Fruit fly (Drosophila melanogaster) whole organism, embryonic: ENCODE measurements around the gene Lmpt.
A peak's percentile ranks its signal among the peaks of the same experiment; 100 is the strongest.

Source experiments
- C15 ChIP-seq: fragments of 200-800 bp; sonication (Bioruptor generic); IDR thresholded peaks from 3 replicates; pipeline ENCODE4 v1.3.6; 2022; ENCODE audit warnings: missing biosample characterization, missing genetic modification characterization
- CG10654 ChIP-seq: fragments of 200-800 bp; sonication (Bioruptor generic); optimal IDR thresholded peaks from 2 replicates; lab custom pipeline; 2016; ENCODE audit warnings: missing biosample characterization, missing genetic modification characterization
- CG10959 ChIP-seq: fragments of 200-800 bp; sonication (Bioruptor generic); IDR thresholded peaks from 2 replicates; pipeline ENCODE4 v1.3.6; 2022; ENCODE audit warnings: missing biosample characterization, missing genetic modification characterization
- CG10979 ChIP-seq: fragments of 200-800 bp; sonication (Bioruptor generic); optimal IDR thresholded peaks from 2 replicates; lab custom pipeline; 2018; ENCODE audit warnings: missing biosample characterization, mild to moderate bottlenecking, missing genetic modification characterization, moderate library complexity
- CG11093 ChIP-seq: fragments of 200-800 bp; sonication (Bioruptor generic); IDR thresholded peaks from 3 replicates; pipeline ENCODE4 v1.3.6; 2022; ENCODE audit warnings: missing biosample characterization, missing genetic modification characterization
- CG11398 ChIP-seq: fragments of 200-800 bp; sonication (Bioruptor generic); optimal IDR thresholded peaks from 2 replicates; lab custom pipeline; 2016; ENCODE audit warnings: missing biosample characterization, missing genetic modification characterization
- CG14050 ChIP-seq: fragments of 200-800 bp; sonication (Bioruptor generic); IDR thresholded peaks from 3 replicates; pipeline ENCODE4 v1.3.6; 2022; ENCODE audit warnings: missing biosample characterization, missing genetic modification characterization
- CG14965 ChIP-seq: fragments of 200-800 bp; sonication (Bioruptor generic); optimal IDR thresholded peaks from 2 replicates; lab custom pipeline; 2016; ENCODE audit warnings: missing biosample characterization, missing genetic modification characterization, borderline replicate concordance
- CG15073 ChIP-seq: fragments of 200-800 bp; sonication (Bioruptor generic); optimal IDR thresholded peaks from 2 replicates; lab custom pipeline; 2016; ENCODE audit warnings: missing biosample characterization, missing genetic modification characterization
- CG15514 ChIP-seq: fragments of 200-800 bp; sonication (Bioruptor generic); optimal IDR thresholded peaks from 3 replicates; lab custom pipeline; 2017; ENCODE audit warnings: missing biosample characterization, missing genetic modification characterization, mild to moderate bottlenecking, moderate library complexity, missing genetic modification reagents
- CG18262 ChIP-seq: fragments of 200-800 bp; optimal IDR thresholded peaks from 3 replicates; lab custom pipeline; 2019; ENCODE audit warnings: missing biosample characterization, mild to moderate bottlenecking, missing genetic modification characterization, moderate library complexity
- CG2875 ChIP-seq: fragments of 200-800 bp; sonication (Bioruptor generic); optimal IDR thresholded peaks from 2 replicates; lab custom pipeline; 2017; ENCODE audit warnings: missing biosample characterization, mild to moderate bottlenecking, missing genetic modification characterization, missing genetic modification reagents
- CG30403 ChIP-seq: fragments of 200-800 bp; sonication (Bioruptor generic); optimal IDR thresholded peaks from 3 replicates; lab custom pipeline; 2016; ENCODE audit warnings: missing biosample characterization, missing genetic modification characterization
- CG31365 ChIP-seq: fragments of 200-800 bp; sonication (Bioruptor generic); optimal IDR thresholded peaks from 2 replicates; lab custom pipeline; 2018; ENCODE audit warnings: missing biosample characterization, mild to moderate bottlenecking, missing genetic modification characterization
- CG3838 ChIP-seq: fragments of 200-800 bp; sonication (Bioruptor generic); optimal IDR thresholded peaks from 3 replicates; lab custom pipeline; 2016; ENCODE audit warnings: missing biosample characterization, missing genetic modification characterization
- CG3847 ChIP-seq: fragments of 200-800 bp; sonication (Bioruptor generic); IDR thresholded peaks from 2 replicates; pipeline ENCODE4 v1.3.6; 2022; ENCODE audit warnings: missing biosample characterization, missing genetic modification characterization
- CG3995 ChIP-seq: fragments of 200-800 bp; sonication (Bioruptor generic); optimal IDR thresholded peaks from 3 replicates; lab custom pipeline; 2016; ENCODE audit warnings: missing biosample characterization, missing genetic modification characterization
- CG5245 ChIP-seq: fragments of 200-800 bp; sonication (Bioruptor generic); optimal IDR thresholded peaks from 3 replicates; lab custom pipeline; 2016; ENCODE audit warnings: missing biosample characterization, missing genetic modification characterization
- CG7987 ChIP-seq: fragments of 200-800 bp; sonication (Bioruptor generic); optimal IDR thresholded peaks from 2 replicates; lab custom pipeline; 2018; ENCODE audit warnings: missing biosample characterization, mild to moderate bottlenecking, missing genetic modification characterization, moderate library complexity
- Chrac-16 ChIP-seq: fragments of 200-800 bp; sonication (Bioruptor generic); optimal IDR thresholded peaks from 3 replicates; lab custom pipeline; 2016; ENCODE audit warnings: missing biosample characterization, missing genetic modification characterization
- Dll ChIP-seq: fragments of 200-800 bp; sonication (Bioruptor generic); IDR thresholded peaks from 4 replicates; pipeline ENCODE4 v1.3.6; 2022; ENCODE audit warnings: missing biosample characterization, missing genetic modification characterization; ENCODE audit not compliant: partially characterized antibody
- Dref ChIP-seq: fragments of 200-800 bp; sonication (Bioruptor generic); IDR thresholded peaks from 2 replicates; pipeline ENCODE4 v1.3.6; 2022; ENCODE audit warnings: missing biosample characterization, missing genetic modification characterization
- H15 ChIP-seq: fragments of 200-800 bp; sonication (Bioruptor generic); IDR thresholded peaks from 3 replicates; pipeline ENCODE4 v1.3.6; 2022; ENCODE audit warnings: missing biosample characterization, missing genetic modification characterization
- Hr51 ChIP-seq, 2 experiments: fragments of 200-800 bp; sonication (Bioruptor generic); optimal IDR thresholded peaks; 2 replicates in 1 of 2; 3 replicates in 1 of 2; lab custom pipeline; 2016 to 2018; ENCODE audit warnings: missing biosample characterization in 2 of 2, missing genetic modification characterization in 2 of 2, mild to moderate bottlenecking in 1 of 2, moderate library complexity in 1 of 2
- MTF-1 ChIP-seq: fragments of 200-800 bp; sonication (Bioruptor generic); optimal IDR thresholded peaks from 2 replicates; lab custom pipeline; 2018; ENCODE audit warnings: missing biosample characterization, mild to moderate bottlenecking, missing genetic modification characterization, borderline replicate concordance
- Med ChIP-seq: fragments of 200-800 bp; sonication (Bioruptor generic); peaks from one replicate; lab custom pipeline; 2016; ENCODE audit warnings: missing biosample characterization, missing genetic modification characterization, mild to moderate bottlenecking, inconsistent platforms, moderate library complexity
- Meics ChIP-seq: fragments of 200-800 bp; sonication (Bioruptor generic); optimal IDR thresholded peaks from 2 replicates; lab custom pipeline; 2017; ENCODE audit warnings: missing biosample characterization, mild to moderate bottlenecking, missing genetic modification characterization
- NfI ChIP-seq: fragments of 200-800 bp; sonication (Bioruptor generic); optimal IDR thresholded peaks from 3 replicates; lab custom pipeline; 2018; ENCODE audit warnings: missing biosample characterization, mild to moderate bottlenecking, missing genetic modification characterization, moderate library complexity
- PHDP ChIP-seq: fragments of 200-800 bp; sonication (Bioruptor generic); optimal IDR thresholded peaks from 3 replicates; lab custom pipeline; 2018; ENCODE audit warnings: missing biosample characterization, mild to moderate bottlenecking, missing genetic modification characterization, moderate library complexity
- Six4 ChIP-seq: fragments of 200-800 bp; sonication (Bioruptor generic); optimal IDR thresholded peaks from 2 replicates; lab custom pipeline; 2016; ENCODE audit warnings: missing biosample characterization, missing genetic modification characterization
- Sry-δ ChIP-seq: fragments of 200-800 bp; sonication (Bioruptor generic); optimal IDR thresholded peaks from 2 replicates; lab custom pipeline; 2016; ENCODE audit warnings: missing biosample characterization, missing genetic modification characterization
- Stat92E ChIP-seq, 3 experiments: fragments of >200 bp in 2 of 3; fragments of 200-800 bp in 1 of 3; sonication (Bioruptor generic) in 1 of 3; optimal IDR thresholded peaks; 2 replicates each; lab custom pipeline; 2017 to 2019; ENCODE audit warnings: missing biosample characterization in 3 of 3, missing genetic modification characterization in 3 of 3, mild to moderate bottlenecking in 1 of 3, moderate library complexity in 1 of 3
- Xbp1 ChIP-seq: fragments of 200-800 bp; sonication (Bioruptor generic); optimal IDR thresholded peaks from 3 replicates; lab custom pipeline; 2016; ENCODE audit warnings: missing biosample characterization, mild to moderate bottlenecking, missing genetic modification characterization
- br ChIP-seq: fragments of >200 bp; optimal IDR thresholded peaks from 2 replicates; lab custom pipeline; 2017
- cas ChIP-seq: fragments of 200-800 bp; sonication (Bioruptor generic); IDR thresholded peaks from 2 replicates; pipeline ENCODE4 v1.3.6; 2022; ENCODE audit warnings: missing biosample characterization, missing genetic modification characterization
- chn ChIP-seq: fragments of 200-800 bp; sonication (Bioruptor generic); optimal IDR thresholded peaks from 2 replicates; lab custom pipeline; 2016; ENCODE audit warnings: missing biosample characterization, missing genetic modification characterization
- ci ChIP-seq: fragments of 200-800 bp; sonication (Bioruptor generic); IDR thresholded peaks from 3 replicates; pipeline ENCODE4 v1.3.6; 2022; ENCODE audit warnings: missing biosample characterization, missing genetic modification characterization
- corto ChIP-seq: fragments of 200-800 bp; sonication (Bioruptor generic); optimal IDR thresholded peaks from 2 replicates; lab custom pipeline; 2016; ENCODE audit warnings: missing biosample characterization, mild to moderate bottlenecking, missing genetic modification characterization, moderate library complexity
- croc ChIP-seq: fragments of 200-800 bp; sonication (Bioruptor generic); conservative IDR thresholded peaks from 3 replicates; pipeline ENCODE4 v1.3.6; 2022; ENCODE audit warnings: missing biosample characterization, missing genetic modification characterization
- disco-r ChIP-seq: fragments of 200-800 bp; sonication (Bioruptor generic); optimal IDR thresholded peaks from 2 replicates; lab custom pipeline; 2016; ENCODE audit warnings: missing biosample characterization, missing genetic modification characterization
- hkb ChIP-seq, 2 experiments: fragments of 200-800 bp in 1 of 2; fragments of >200 bp in 1 of 2; sonication (Bioruptor generic) in 1 of 2; IDR thresholded peaks in 1 of 2; optimal IDR thresholded peaks in 1 of 2; 2 replicates each; pipeline versions ENCODE4 v1.3.6 to Lab custom; 2017 to 2022; ENCODE audit warnings: missing biosample characterization in 1 of 2, missing genetic modification characterization in 1 of 2
- mam ChIP-seq: fragments of 200-800 bp; sonication (Bioruptor generic); optimal IDR thresholded peaks from 3 replicates; lab custom pipeline; 2016; ENCODE audit warnings: missing biosample characterization, missing genetic modification characterization
- oc ChIP-seq: fragments of 200-800 bp; sonication (Bioruptor generic); optimal IDR thresholded peaks from 2 replicates; lab custom pipeline; 2018; ENCODE audit warnings: missing biosample characterization, mild to moderate bottlenecking, missing genetic modification characterization, moderate library complexity
- prd ChIP-seq, 3 experiments: fragments of >200 bp in 2 of 3; fragments of 200-800 bp in 1 of 3; sonication (Bioruptor generic) in 1 of 3; optimal IDR thresholded peaks in 2 of 3; IDR thresholded peaks in 1 of 3; 2 replicates in 2 of 3; 3 replicates in 1 of 3; pipeline versions ENCODE4 v1.3.6 to Lab custom; 2017 to 2022; ENCODE audit warnings: missing biosample characterization in 1 of 3, missing genetic modification characterization in 1 of 3
- so ChIP-seq: fragments of 200-800 bp; sonication (Bioruptor generic); IDR thresholded peaks from 3 replicates; pipeline ENCODE4 v1.3.6; 2022; ENCODE audit warnings: missing biosample characterization, missing genetic modification characterization
- sug ChIP-seq: fragments of 200-800 bp; optimal IDR thresholded peaks from 2 replicates; lab custom pipeline; 2019; ENCODE audit warnings: missing biosample characterization, mild to moderate bottlenecking, missing genetic modification characterization, moderate library complexity
- ttk ChIP-seq: fragments of 200-800 bp; sonication (Bioruptor generic); IDR thresholded peaks from 2 replicates; pipeline ENCODE4 v2.1.2; 2022; ENCODE audit warnings: missing biosample characterization, missing genetic modification characterization
- vvl ChIP-seq: fragments of 200-800 bp; sonication (Bioruptor generic); IDR thresholded peaks from 2 replicates; pipeline ENCODE4 v1.3.6; 2022; ENCODE audit warnings: missing biosample characterization, missing genetic modification characterization
- z ChIP-seq: fragments of 200-800 bp; sonication (Bioruptor generic); IDR thresholded peaks from 3 replicates; pipeline ENCODE4 v1.3.6; 2022; ENCODE audit warnings: missing biosample characterization, missing genetic modification characterization

Lmpt gene

DNA sequence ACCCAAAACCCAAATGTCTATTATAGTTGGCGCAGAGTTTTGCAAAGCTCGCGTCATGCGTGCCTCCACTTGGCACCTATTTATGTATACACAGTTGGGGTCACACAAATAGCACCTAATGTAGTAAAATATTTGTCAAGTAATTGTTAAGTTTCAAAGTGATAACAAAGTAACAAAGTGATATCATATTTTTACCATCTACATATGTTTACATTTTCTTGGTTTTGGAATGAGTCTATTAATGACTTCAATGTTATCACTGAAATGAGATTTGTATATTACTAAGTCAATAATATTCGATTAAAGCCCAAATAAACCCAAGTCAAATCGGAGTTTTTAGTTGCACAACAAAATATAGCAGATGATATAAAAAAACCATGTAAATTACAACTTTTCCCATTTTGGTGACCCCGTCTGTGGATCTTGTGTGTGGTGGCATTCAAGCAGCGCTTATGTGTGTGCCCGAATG lies 7.4 kb downstream of the Lmpt start (continued):
- 0 out of 3 replicates have a peak, but pooled peaks have one; percentile 71 for TF ChIP-seq ci (GFP tag; lab: Robert Waterston, UW)
- TF ChIP-seq CG10654 (GFP tag; lab: Kevin White, UChicago) = peak; percentile 38
- peak; percentile 9 for TF ChIP-seq CG3838
- no peak for TF ChIP-seq Dref (GFP tag; lab: Robert Waterston, UW)
- peak; percentile 2 for TF ChIP-seq CG31365 (tag; lab: Kevin White, UChicago)
- TF ChIP-seq Sry-δ (GFP tag; lab: Kevin White, UChicago) = peak; percentile 41
- peak; percentile 31; the same call in 2 of the 3 replicates for TF ChIP-seq croc (GFP tag; lab: Robert Waterston, UW)
- TF ChIP-seq CG11398 (GFP tag; lab: Kevin White, UChicago) = peak; percentile 30
- no peak for TF ChIP-seq Dll (GFP tag; lab: Robert Waterston, UW)
- peak; percentile 25; the same call in 1 of the 2 replicates for TF ChIP-seq CG3847 (GFP tag; lab: Robert Waterston, UW)
- TF ChIP-seq H15 (GFP tag; lab: Robert Waterston, UW) = no peak
- TF ChIP-seq Hr51 (GFP tag; optimal IDR thresholded peaks at IDR 0.05; lab: Kevin White, UChicago) = peak; percentile 19 to 88
- TF ChIP-seq so (GFP tag; lab: Robert Waterston, UW) = peak; percentile 44; the same call in 1 of the 3 replicates
- TF ChIP-seq CG30403 (GFP tag; lab: Kevin White, UChicago) = peak; percentile 74
- TF ChIP-seq NfI (GFP tag; lab: Kevin White, UChicago) = peak; percentile 57
- peak; percentile 59 for TF ChIP-seq Xbp1 (GFP tag; lab: Kevin White, UChicago)
- TF ChIP-seq z (GFP tag; lab: Robert Waterston, UW) = 0 out of 3 replicates have a peak, but pooled peaks have one; percentile 3
- peak; percentile 80 for TF ChIP-seq CG18262 (tag; lab: Kevin White, UChicago)
- TF ChIP-seq disco-r (GFP tag; lab: Kevin White, UChicago) = peak; percentile 56
- TF ChIP-seq CG15073 (GFP tag; lab: Kevin White, UChicago) = no peak
- peak; percentile 35 for TF ChIP-seq chn (GFP tag; lab: Kevin White, UChicago)
- TF ChIP-seq CG7987 = peak; percentile 27
- no peak for TF ChIP-seq cas (GFP tag; lab: Robert Waterston, UW)
- TF ChIP-seq hkb (optimal IDR thresholded peaks at IDR 0.05; lab: Kevin White, UChicago) = no peak
- peak; percentile 81 for TF ChIP-seq hkb (GFP tag; IDR thresholded peaks at IDR 0.05; lab: Robert Waterston, UW)
- no peak for TF ChIP-seq CG10959
- no peak for TF ChIP-seq C15 (GFP tag; lab: Robert Waterston, UW)
- peak; percentile 53 for TF ChIP-seq sug (tag; lab: Kevin White, UChicago)
- peak; percentile 51 for TF ChIP-seq mam (GFP tag; lab: Kevin White, UChicago)
- no peak for TF ChIP-seq oc
- no peak for TF ChIP-seq br
- no peak; the same call in 1 of the 3 replicates for TF ChIP-seq CG14050 (GFP tag; lab: Robert Waterston, UW)
- peak; percentile 35 for TF ChIP-seq CG15514
- TF ChIP-seq PHDP (tag; lab: Kevin White, UChicago) = peak; percentile 84
- peak; percentile 43 for TF ChIP-seq CG5245 (GFP tag; lab: Kevin White, UChicago)
- TF ChIP-seq Med = peak; percentile 84
- TF ChIP-seq vvl (GFP tag; lab: Robert Waterston, UW) = peak; percentile 42; the same call in 1 of the 2 replicates
- no peak for TF ChIP-seq Six4 (GFP tag; lab: Kevin White, UChicago)
- TF ChIP-seq Chrac-16 (GFP tag; lab: Kevin White, UChicago) = peak; percentile 52
- peak; percentile 78 for TF ChIP-seq Meics (GFP tag; lab: Kevin White, UChicago)
- TF ChIP-seq CG10979 (tag; lab: Kevin White, UChicago) = peak; percentile 70
- TF ChIP-seq CG14965 (GFP tag; lab: Kevin White, UChicago) = no peak
- peak; percentile 32; the same call in 1 of the 2 replicates for TF ChIP-seq ttk (GFP tag; lab: Robert Waterston, UW)
- no peak for TF ChIP-seq CG11093 (GFP tag; lab: Robert Waterston, UW)
- TF ChIP-seq prd (optimal IDR thresholded peaks at IDR 0.05; lab: Kevin White, UChicago) = no peak
- TF ChIP-seq prd (GFP tag; IDR thresholded peaks at IDR 0.05; lab: Robert Waterston, UW) = peak; percentile 41; the same call in 2 of the 3 replicates
- no peak for TF ChIP-seq MTF-1 (GFP tag; lab: Kevin White, UChicago)
- TF ChIP-seq CG2875 (GFP tag; lab: Kevin White, UChicago) = peak; percentile 41
- peak; percentile 41 for TF ChIP-seq CG3995 (GFP tag; lab: Kevin White, UChicago)
- TF ChIP-seq Stat92E (GFP tag; optimal IDR thresholded peaks at IDR 0.05; lab: Kevin White, UChicago) = no peak
- TF ChIP-seq corto (GFP tag; lab: Kevin White, UChicago) = no peak
